Fruit fly (Drosophila melanogaster): ENCODE data around the gene CG3842.

Gene CG3842

dm6 chrX:6346926-6347367 is 9.4 kb downstream of the CG3842 start, which contains the start of gene CG3847 (continued):
- TF ChIP-seq D (optimal IDR thresholded peaks at IDR 0.05), result no peak
- no peak for TF ChIP-seq D (GFP tag; optimal IDR thresholded peaks at IDR 0.05)
- peak; percentile 73 for TF ChIP-seq CG16813 (GFP tag; IDR thresholded peaks at IDR 0.05; ENCODE audit: partially characterized antibody)
- 0 out of 3 replicates have a peak, but pooled peaks have one; percentile 20 for TF ChIP-seq CG11695 (GFP tag; IDR thresholded peaks at IDR 0.05)
- no peak for TF ChIP-seq cato (GFP tag; optimal IDR thresholded peaks at IDR 0.05; ENCODE audit: borderline replicate concordance)
- TF ChIP-seq dmrt11E (tag; optimal IDR thresholded peaks at IDR 0.05), result no peak
- no peak for TF ChIP-seq CG4707 (GFP tag; optimal IDR thresholded peaks at IDR 0.05)
- peak; percentile 39 for TF ChIP-seq CG11504 (tag; optimal IDR thresholded peaks at IDR 0.05)
- peak; percentile 32 for TF ChIP-seq grau (tag; optimal IDR thresholded peaks at IDR 0.05)
- TF ChIP-seq PHDP (tag; optimal IDR thresholded peaks at IDR 0.05), result no peak
- TF ChIP-seq crol (GFP tag; IDR thresholded peaks at IDR 0.05), result no peak
- TF ChIP-seq da (GFP tag; optimal IDR thresholded peaks at IDR 0.05), result peak; percentile 27
- TF ChIP-seq CG4424 (GFP tag; optimal IDR thresholded peaks at IDR 0.05), result no peak
- TF ChIP-seq CG6765 (GFP tag; optimal IDR thresholded peaks at IDR 0.05), result peak; percentile 34
- TF ChIP-seq Dbx (GFP tag; IDR thresholded peaks at IDR 0.05), result peak; percentile 52; the same call in 2 of the 3 replicates
- TF ChIP-seq CG12104 (GFP tag; optimal IDR thresholded peaks at IDR 0.05), result no peak
- peak; percentile 46 for TF ChIP-seq CG3281 (GFP tag; optimal IDR thresholded peaks at IDR 0.05)
- TF ChIP-seq Mad (GFP tag; optimal IDR thresholded peaks at IDR 0.05), result peak; percentile 54
- no peak for TF ChIP-seq corto (GFP tag; optimal IDR thresholded peaks at IDR 0.05)
- TF ChIP-seq gcm2 (GFP tag; optimal IDR thresholded peaks at IDR 0.05), result no peak
- no peak for TF ChIP-seq CG12219 (GFP tag; optimal IDR thresholded peaks at IDR 0.05)
- TF ChIP-seq slbo (GFP tag; IDR thresholded peaks at IDR 0.05), result peak; percentile 65
- TF ChIP-seq CG10431 (GFP tag; optimal IDR thresholded peaks at IDR 0.05), result peak; percentile 28
- TF ChIP-seq CG31224 (GFP tag; IDR thresholded peaks at IDR 0.05), result no peak
- TF ChIP-seq Usf (GFP tag; optimal IDR thresholded peaks at IDR 0.05), result no peak
- no peak for TF ChIP-seq aop (GFP tag; IDR thresholded peaks at IDR 0.05)
- TF ChIP-seq Dp (GFP tag; optimal IDR thresholded peaks at IDR 0.05), result peak; percentile 97
- TF ChIP-seq fru (optimal IDR thresholded peaks at IDR 0.05), result no peak
- TF ChIP-seq mld (GFP tag; IDR thresholded peaks at IDR 0.05; ENCODE audit: partially characterized antibody), result no peak
- TF ChIP-seq gcm (GFP tag; optimal IDR thresholded peaks at IDR 0.05), result no peak
- TF ChIP-seq Myb (GFP tag; optimal IDR thresholded peaks at IDR 0.05), result peak; percentile 97
- no peak for TF ChIP-seq nerfin-1 (tag; optimal IDR thresholded peaks at IDR 0.05)
- TF ChIP-seq Sox100B (GFP tag; optimal IDR thresholded peaks at IDR 0.05), result no peak
- TF ChIP-seq Abd-B (GFP tag; optimal IDR thresholded peaks at IDR 0.05), result no peak
- no peak for TF ChIP-seq ash1 (GFP tag; optimal IDR thresholded peaks at IDR 0.05)
- TF ChIP-seq Xbp1 (GFP tag; optimal IDR thresholded peaks at IDR 0.05), result peak; percentile 48
- TF ChIP-seq CG13894 (tag; optimal IDR thresholded peaks at IDR 0.05), result peak; percentile 55
- TF ChIP-seq Atf3 (GFP tag; optimal IDR thresholded peaks at IDR 0.05), result no peak
- TF ChIP-seq MBD-R2 (GFP tag; IDR thresholded peaks at IDR 0.05), result peak; percentile 73
- peak; percentile 13 for TF ChIP-seq Camta (GFP tag; optimal IDR thresholded peaks at IDR 0.05)
- no peak for TF ChIP-seq grn (GFP tag; optimal IDR thresholded peaks at IDR 0.05)
- no peak for TF ChIP-seq jigr1 (GFP tag; IDR thresholded peaks at IDR 0.05)
- no peak for TF ChIP-seq ase (GFP tag; IDR thresholded peaks at IDR 0.05)
- no peak for TF ChIP-seq az2 (GFP tag; optimal IDR thresholded peaks at IDR 0.05)
- peak; percentile 22 for TF ChIP-seq CG9437 (GFP tag; optimal IDR thresholded peaks at IDR 0.05)
- no peak for TF ChIP-seq Hr39 (optimal IDR thresholded peaks at IDR 0.05)
- peak; percentile 21 for TF ChIP-seq zfh2 (GFP tag; optimal IDR thresholded peaks at IDR 0.05)
- peak; percentile 41 for TF ChIP-seq vfl (GFP tag; optimal IDR thresholded peaks at IDR 0.05)
- peak; percentile 2 for TF ChIP-seq Jarid2 (GFP tag; optimal IDR thresholded peaks at IDR 0.05)
- TF ChIP-seq amos (GFP tag; IDR thresholded peaks at IDR 0.05; ENCODE audit: partially characterized antibody), result peak; percentile 80
- TF ChIP-seq CG8765 (GFP tag; IDR thresholded peaks at IDR 0.05), result no peak
- 0 out of 2 replicates have a peak, but pooled peaks have one; percentile 9 for TF ChIP-seq CG14014 (GFP tag; IDR thresholded peaks at IDR 0.05)

Measured in whole organism, embryonic.